Fruit fly (Drosophila melanogaster): ENCODE data around the gene CG6569.

The CG6569 gene

DNA sequence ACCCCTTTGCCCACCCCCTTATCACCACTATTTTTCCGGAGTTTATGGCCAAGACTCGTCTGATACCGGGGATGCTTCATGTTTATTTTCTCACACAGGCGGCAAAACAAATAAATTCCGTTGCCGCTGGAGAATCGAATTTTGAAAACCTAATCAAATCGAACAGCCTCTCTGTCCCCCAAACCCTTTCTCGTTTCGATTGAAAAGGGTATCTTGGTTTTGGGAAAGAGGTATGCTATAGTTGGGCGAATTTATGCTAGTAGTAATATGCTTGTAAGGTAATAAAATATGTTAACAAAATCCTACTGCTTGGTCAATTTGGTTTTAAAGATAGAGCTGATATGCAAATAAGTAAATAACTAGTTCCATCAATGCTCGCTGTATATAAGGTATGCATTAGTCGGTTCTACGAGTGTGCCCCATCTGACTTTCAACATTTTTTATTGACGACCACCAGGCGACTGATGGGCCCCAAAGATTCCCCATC lies 39.6 kb downstream of the CG6569 start:
- no peak for TF ChIP-seq Sp1 (GFP tag; optimal IDR thresholded peaks at IDR 0.05)
- TF ChIP-seq pan (optimal IDR thresholded peaks at IDR 0.05): no peak
- peak; percentile 47 for TF ChIP-seq fru (GFP tag; optimal IDR thresholded peaks at IDR 0.05)
- TF ChIP-seq ey (GFP tag; optimal IDR thresholded peaks at IDR 0.05): peak; percentile 51
- no peak for TF ChIP-seq Jra (GFP tag; optimal IDR thresholded peaks at IDR 0.05)
- TF ChIP-seq CG9705 (GFP tag; optimal IDR thresholded peaks at IDR 0.05): no peak
- no peak for TF ChIP-seq dmrt93B (GFP tag; optimal IDR thresholded peaks at IDR 0.05)
- TF ChIP-seq br (GFP tag; optimal IDR thresholded peaks at IDR 0.05): peak; percentile 20
- TF ChIP-seq woc (GFP tag; optimal IDR thresholded peaks at IDR 0.05): no peak
- no peak for TF ChIP-seq brk (GFP tag; optimal IDR thresholded peaks at IDR 0.05)
- TF ChIP-seq Dfd (GFP tag; optimal IDR thresholded peaks at IDR 0.05): no peak
- peak; percentile 10 for TF ChIP-seq sv (GFP tag; optimal IDR thresholded peaks at IDR 0.05)
- TF ChIP-seq Hr78 (GFP tag; optimal IDR thresholded peaks at IDR 0.05): no peak
- no peak for TF ChIP-seq tai (GFP tag; optimal IDR thresholded peaks at IDR 0.05)
- TF ChIP-seq Dif (GFP tag; optimal IDR thresholded peaks at IDR 0.05; ENCODE audit: partially characterized antibody): no peak
- no peak for TF ChIP-seq dl (GFP tag; optimal IDR thresholded peaks at IDR 0.05; ENCODE audit: insufficient read depth in 1 of 2, partially characterized antibody in 2 of 2)
- TF ChIP-seq Hnf4 (GFP tag; optimal IDR thresholded peaks at IDR 0.05): no peak
- TF ChIP-seq OdsH (GFP tag; optimal IDR thresholded peaks at IDR 0.05): peak; percentile 16
- TF ChIP-seq CrebA (GFP tag; optimal IDR thresholded peaks at IDR 0.05; ENCODE audit: borderline replicate concordance): no peak
- no peak for TF ChIP-seq Mio (GFP tag; optimal IDR thresholded peaks at IDR 0.05)
- TF ChIP-seq foxo (GFP tag; optimal IDR thresholded peaks at IDR 0.05): peak in 1 of 2 experiments; percentile 11
- TF ChIP-seq psq (GFP tag; optimal IDR thresholded peaks at IDR 0.05): no peak
- TF ChIP-seq HLH106 (tag; optimal IDR thresholded peaks at IDR 0.05): no peak
- no peak for TF ChIP-seq jim (GFP tag; optimal IDR thresholded peaks at IDR 0.05)
- no peak for TF ChIP-seq Abd-B (GFP tag; optimal IDR thresholded peaks at IDR 0.05)
- TF ChIP-seq Myc (optimal IDR thresholded peaks at IDR 0.05): no peak
- peak; percentile 24 for TF ChIP-seq rgr (GFP tag; optimal IDR thresholded peaks at IDR 0.05)
- peak; percentile 44 for TF ChIP-seq h (GFP tag; optimal IDR thresholded peaks at IDR 0.05)
- no peak for TF ChIP-seq N (GFP tag; optimal IDR thresholded peaks at IDR 0.05)
- TF ChIP-seq sage (GFP tag; optimal IDR thresholded peaks at IDR 0.05): no peak
- no peak for TF ChIP-seq dsf (GFP tag; optimal IDR thresholded peaks at IDR 0.05; ENCODE audit: borderline replicate concordance)
- TF ChIP-seq CG32264 (GFP tag; optimal IDR thresholded peaks at IDR 0.05): no peak
- TF ChIP-seq usp (GFP tag; optimal IDR thresholded peaks at IDR 0.05): no peak
- TF ChIP-seq Hr83 (GFP tag; optimal IDR thresholded peaks at IDR 0.05; ENCODE audit: poor library complexity, severe bottlenecking): no peak
- no peak for TF ChIP-seq lola (GFP tag; optimal IDR thresholded peaks at IDR 0.05)
- TF ChIP-seq Vsx2 (GFP tag; optimal IDR thresholded peaks at IDR 0.05; ENCODE audit: partially characterized antibody): no peak
- TF ChIP-seq Rel (GFP tag; optimal IDR thresholded peaks at IDR 0.05): no peak
- TF ChIP-seq Rel (tag; optimal IDR thresholded peaks at IDR 0.05): no peak
- no peak for TF ChIP-seq GATAd (GFP tag; optimal IDR thresholded peaks at IDR 0.05)

DNA sequence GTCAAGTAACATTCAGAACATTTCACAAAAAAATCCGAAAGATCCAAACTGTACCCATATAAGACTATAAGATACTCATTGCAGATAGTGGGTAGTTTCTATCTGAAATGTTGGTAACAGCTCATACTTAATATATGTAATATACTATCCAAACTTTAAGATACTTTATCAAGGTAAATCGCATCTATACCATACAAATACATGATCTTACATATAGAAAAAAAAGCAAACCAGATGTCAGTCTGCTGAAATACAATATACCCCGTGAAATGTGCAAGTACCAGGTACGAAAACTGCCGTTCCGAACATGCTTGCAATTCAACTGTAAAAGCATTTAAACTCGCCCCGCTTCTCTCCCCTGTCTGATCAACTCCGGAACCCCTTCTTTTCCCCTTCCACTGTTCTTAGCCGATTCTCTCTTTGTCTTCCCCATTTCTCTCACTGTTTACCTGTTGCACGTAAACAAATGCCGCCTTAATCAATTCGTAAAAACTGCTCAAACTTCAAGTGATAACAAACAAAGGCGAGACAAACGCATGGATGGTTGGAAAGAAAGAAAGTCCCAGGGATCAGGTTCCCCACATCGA lies 40.2 kb downstream of the CG6569 start:
- peak; percentile 56 for TF ChIP-seq psq (GFP tag; optimal IDR thresholded peaks at IDR 0.05)
- TF ChIP-seq jim (GFP tag; optimal IDR thresholded peaks at IDR 0.05): no peak
- no peak for TF ChIP-seq Vsx2 (GFP tag; optimal IDR thresholded peaks at IDR 0.05; ENCODE audit: partially characterized antibody)
- no peak for TF ChIP-seq Jra (GFP tag; optimal IDR thresholded peaks at IDR 0.05)
- TF ChIP-seq foxo (GFP tag; optimal IDR thresholded peaks at IDR 0.05): peak in 1 of 2 experiments; percentile 51
- peak; percentile 48 for TF ChIP-seq HLH106 (tag; optimal IDR thresholded peaks at IDR 0.05)
- TF ChIP-seq OdsH (GFP tag; optimal IDR thresholded peaks at IDR 0.05): peak; percentile 58
- TF ChIP-seq lola (GFP tag; optimal IDR thresholded peaks at IDR 0.05): no peak
- TF ChIP-seq usp (GFP tag; optimal IDR thresholded peaks at IDR 0.05): no peak
- no peak for TF ChIP-seq dsf (GFP tag; optimal IDR thresholded peaks at IDR 0.05; ENCODE audit: borderline replicate concordance)
- no peak for TF ChIP-seq Rel (GFP tag; optimal IDR thresholded peaks at IDR 0.05)
- peak; percentile 37 for TF ChIP-seq Rel (tag; optimal IDR thresholded peaks at IDR 0.05)
- TF ChIP-seq Hr78 (GFP tag; optimal IDR thresholded peaks at IDR 0.05): no peak
- TF ChIP-seq GATAd (GFP tag; optimal IDR thresholded peaks at IDR 0.05): no peak
- no peak for TF ChIP-seq dl (GFP tag; optimal IDR thresholded peaks at IDR 0.05; ENCODE audit: insufficient read depth in 1 of 2, partially characterized antibody in 2 of 2)
- no peak for TF ChIP-seq sage (GFP tag; optimal IDR thresholded peaks at IDR 0.05)
- no peak for TF ChIP-seq sv (GFP tag; optimal IDR thresholded peaks at IDR 0.05)
- TF ChIP-seq dmrt93B (GFP tag; optimal IDR thresholded peaks at IDR 0.05): peak; percentile 15
- no peak for TF ChIP-seq Mio (GFP tag; optimal IDR thresholded peaks at IDR 0.05)
- peak; percentile 24 for TF ChIP-seq br (GFP tag; optimal IDR thresholded peaks at IDR 0.05)
- TF ChIP-seq tai (GFP tag; optimal IDR thresholded peaks at IDR 0.05): no peak
- TF ChIP-seq brk (GFP tag; optimal IDR thresholded peaks at IDR 0.05): no peak
- TF ChIP-seq h (GFP tag; optimal IDR thresholded peaks at IDR 0.05): peak; percentile 71
- no peak for TF ChIP-seq CrebA (GFP tag; optimal IDR thresholded peaks at IDR 0.05; ENCODE audit: borderline replicate concordance)
- peak; percentile 41 for TF ChIP-seq fru (GFP tag; optimal IDR thresholded peaks at IDR 0.05)
- no peak for TF ChIP-seq N (GFP tag; optimal IDR thresholded peaks at IDR 0.05)
- TF ChIP-seq Dfd (GFP tag; optimal IDR thresholded peaks at IDR 0.05): no peak
- no peak for TF ChIP-seq CG32264 (GFP tag; optimal IDR thresholded peaks at IDR 0.05)
- TF ChIP-seq ey (GFP tag; optimal IDR thresholded peaks at IDR 0.05): peak; percentile 49
- TF ChIP-seq Dif (GFP tag; optimal IDR thresholded peaks at IDR 0.05; ENCODE audit: partially characterized antibody): no peak
- peak; percentile 50 for TF ChIP-seq pan (optimal IDR thresholded peaks at IDR 0.05)
- TF ChIP-seq Hr83 (GFP tag; optimal IDR thresholded peaks at IDR 0.05; ENCODE audit: poor library complexity, severe bottlenecking): no peak
- peak; percentile 1 for TF ChIP-seq Hnf4 (GFP tag; optimal IDR thresholded peaks at IDR 0.05)
- no peak for TF ChIP-seq CG9705 (GFP tag; optimal IDR thresholded peaks at IDR 0.05)
- peak; percentile 23 for TF ChIP-seq Sp1 (GFP tag; optimal IDR thresholded peaks at IDR 0.05)
- peak; percentile 57 for TF ChIP-seq woc (GFP tag; optimal IDR thresholded peaks at IDR 0.05)
- no peak for TF ChIP-seq Myc (optimal IDR thresholded peaks at IDR 0.05)
- TF ChIP-seq rgr (GFP tag; optimal IDR thresholded peaks at IDR 0.05): peak; percentile 54
- no peak for TF ChIP-seq Abd-B (GFP tag; optimal IDR thresholded peaks at IDR 0.05)

Data from whole organism, wandering third instar larva.